Worm (Caenorhabditis elegans) whole organism, L4/young adult: ENCODE measurements around the gene R08C7.4.

ENCODE experiments used
- W03F9.2 ChIP-seq: fragments of 150-350 bp; optimal IDR thresholded peaks from 2 replicates; lab custom pipeline; 2014; ENCODE audit warnings: missing biosample characterization, missing genetic modification characterization
- dao-5 ChIP-seq: sonication (generic microtip); optimal IDR thresholded peaks from 2 replicates; lab custom pipeline; 2016; ENCODE audit warnings: missing genotype, missing genetic modification characterization, moderate library complexity, missing compliant biosample characterization
- him-1 ChIP-seq: sonication (generic microtip); optimal IDR thresholded peaks from 2 replicates; lab custom pipeline; 2016; ENCODE audit warnings: missing genotype, missing genetic modification reagents, missing genetic modification characterization, missing compliant biosample characterization

The R08C7.4 gene

ce11 chrIV:4456658-4457057 is 21.8 kb downstream of the R08C7.4 start:
- TF ChIP-seq W03F9.2 (tag; lab: Kevin White, UChicago) (no peak), dao-5 (no peak), him-1 (no peak)

ce11 chrIV:4459342-4459741 is 24.5 kb downstream of the R08C7.4 start:
- no peak for TF ChIP-seq W03F9.2 (tag; lab: Kevin White, UChicago)
- TF ChIP-seq dao-5: no peak
- TF ChIP-seq him-1: no peak

DNA sequence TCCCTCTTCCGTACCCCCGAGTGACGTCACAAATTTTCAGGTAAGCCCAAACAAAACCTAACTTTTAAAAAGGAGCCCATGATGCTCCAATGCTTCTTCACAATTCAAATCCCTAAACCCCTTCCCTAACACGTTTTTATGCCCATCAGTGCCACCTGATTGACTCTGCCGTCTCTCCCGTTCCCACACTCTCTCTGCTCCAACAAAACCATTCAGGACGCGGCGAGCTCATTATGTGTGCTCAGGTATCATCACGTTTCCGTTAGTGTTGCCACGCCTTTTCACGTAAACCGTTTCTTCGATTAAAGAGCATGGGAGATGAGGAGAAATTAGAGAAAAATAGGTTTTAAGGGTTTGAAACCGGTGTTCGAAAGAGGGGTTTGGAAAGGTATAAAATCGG is 28.3 kb downstream of the R08C7.4 start, which contains the start of gene M01H9.2:
M01H9.2 (minus strand) TSS at position 101 of the 400 bp plus-strand sequence.
- TF ChIP-seq him-1 (no peak), W03F9.2 (tag; lab: Kevin White, UChicago) (no peak), dao-5 (no peak)

- TF ChIP-seq him-1: no peak
- TF ChIP-seq dao-5: no peak
- no peak for TF ChIP-seq W03F9.2 (tag; lab: Kevin White, UChicago)
Measured at ce11 chrIV:4465184-4465583, 30.4 kb downstream of the R08C7.4 start, which contains the start of gene M01H9.5. Gene M01H9.5 (plus strand): TSS chrIV:4465484.

ce11 chrIV:4468046-4468727 is 33.4 kb downstream of the R08C7.4 start:
- TF ChIP-seq him-1 (peak; percentile 18), W03F9.2 (tag; lab: Kevin White, UChicago) (peak; percentile 17), dao-5 (no peak)

ce11 chrIV:4469055-4469454 is 34.2 kb downstream of the R08C7.4 start:
- TF ChIP-seq W03F9.2 (tag; lab: Kevin White, UChicago): no peak
- no peak for TF ChIP-seq dao-5
- no peak for TF ChIP-seq him-1

- TF ChIP-seq dao-5: peak; percentile 25
- peak; percentile 3 for TF ChIP-seq him-1
- TF ChIP-seq W03F9.2 (tag; lab: Kevin White, UChicago): peak; percentile 27
Measured at ce11 chrIV:4469770-4470709, 35.2 kb downstream of the R08C7.4 start.

DNA sequence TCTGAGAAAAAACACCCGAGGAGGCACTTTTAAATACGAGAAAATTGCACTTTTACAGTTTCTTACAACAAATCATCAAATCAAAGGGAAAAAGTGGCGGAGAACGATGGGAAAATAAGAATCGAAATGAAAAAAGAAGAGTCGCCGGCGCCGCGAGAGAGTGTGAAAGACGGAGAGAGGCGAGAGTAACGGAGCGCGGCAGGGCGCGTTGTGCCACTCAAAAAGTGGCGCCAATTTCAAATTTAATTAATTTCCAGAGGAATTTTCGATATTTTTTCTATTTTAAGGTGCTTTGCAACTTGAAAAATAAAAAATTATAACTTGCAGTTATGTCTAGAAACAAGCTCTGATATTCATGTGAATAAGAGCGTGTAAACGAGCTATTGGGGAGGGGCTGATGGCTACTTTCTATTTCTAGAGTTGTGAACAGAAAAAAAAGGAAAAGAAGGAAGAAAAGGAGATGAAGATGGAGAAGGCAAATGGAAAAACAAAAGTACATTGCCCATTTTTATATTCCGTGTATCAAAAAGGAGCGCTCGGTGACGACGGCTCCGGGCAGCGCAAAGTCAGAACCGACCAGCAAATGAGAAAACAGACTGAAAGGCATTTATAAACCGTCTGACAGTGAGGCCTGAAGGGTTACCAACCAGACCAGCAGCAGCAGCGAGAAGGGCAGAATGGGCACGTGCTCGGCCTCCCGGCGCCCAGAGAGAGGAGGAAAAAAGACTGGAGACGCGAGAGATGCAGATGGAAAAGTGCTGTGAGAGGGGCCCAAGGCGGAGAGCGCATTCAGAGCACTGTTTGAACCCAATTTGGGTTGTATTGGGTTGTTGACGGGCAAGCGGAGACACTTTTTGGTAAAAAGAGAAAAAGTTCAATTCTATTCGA is 36.3 kb downstream of the R08C7.4 start:
- TF ChIP-seq him-1: no peak
- TF ChIP-seq W03F9.2 (tag; lab: Kevin White, UChicago): peak; percentile 4

ce11 chrIV:4472418-4473173 is 37.8 kb downstream of the R08C7.4 start:
- TF ChIP-seq W03F9.2 (tag; lab: Kevin White, UChicago): no peak

DNA sequence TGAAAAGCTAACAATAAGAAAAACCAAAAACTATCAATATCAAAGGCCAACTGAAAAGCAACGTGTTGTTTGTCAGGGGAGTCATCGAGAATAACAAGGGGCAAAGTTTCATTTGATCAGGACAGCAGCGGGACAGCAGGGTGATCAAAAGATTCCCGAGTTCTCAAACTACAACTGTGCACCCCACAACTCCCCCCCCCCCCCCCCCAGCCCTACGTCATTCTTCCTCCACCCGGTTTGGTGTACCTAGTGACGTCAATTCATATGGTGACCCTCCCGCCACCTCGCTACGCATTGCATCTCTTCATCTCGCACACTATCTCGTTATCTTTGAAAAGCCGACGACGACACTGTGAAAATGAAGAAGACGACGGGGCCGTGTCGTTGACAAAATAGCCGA is 38.9 kb downstream of the R08C7.4 start:
- no peak for TF ChIP-seq W03F9.2 (tag; lab: Kevin White, UChicago)
- TF ChIP-seq him-1: no peak
- TF ChIP-seq dao-5: no peak

ce11 chrIV:4475362-4476086 is 40.7 kb downstream of the R08C7.4 start:
- no peak for TF ChIP-seq him-1
- no peak for TF ChIP-seq W03F9.2 (tag; lab: Kevin White, UChicago)
- TF ChIP-seq dao-5: no peak

- no peak for TF ChIP-seq him-1
- no peak for TF ChIP-seq dao-5
- no peak for TF ChIP-seq W03F9.2 (tag; lab: Kevin White, UChicago)
Measured at ce11 chrIV:4477009-4477471, 42.2 kb downstream of the R08C7.4 start, which contains the start of gene M01H9.3. Gene M01H9.3 (minus strand): TSS chrIV:4477059.
